Worm (Caenorhabditis elegans) whole organism, L3 larva: Measurements from ENCODE around the gene C06A6.4.

Experiments used
- R02D3.7 ChIP-seq: fragments of 150-350 bp; optimal IDR thresholded peaks from 2 replicates; lab custom pipeline; 2014; ENCODE audit warnings: missing biosample characterization, missing genetic modification characterization
- ZK546.5 ChIP-seq: sonication (generic microtip); optimal IDR thresholded peaks from 2 replicates; lab custom pipeline; 2017; ENCODE audit warnings: missing biosample characterization, missing genetic modification characterization
- aly-2 ChIP-seq: fragments of 150-350 bp; optimal IDR thresholded peaks from 2 replicates; lab custom pipeline; 2014; ENCODE audit warnings: missing biosample characterization, missing genetic modification characterization
- ama-1 ChIP-seq: fragments of 150-350 bp; optimal IDR thresholded peaks from 2 replicates; lab custom pipeline; 2018
- ceh-16 ChIP-seq: sonication (generic microtip); optimal IDR thresholded peaks from 2 replicates; lab custom pipeline; 2017; ENCODE audit warnings: missing biosample characterization, missing genetic modification characterization
- ceh-28 ChIP-seq: fragments of 150-350 bp; optimal IDR thresholded peaks from 2 replicates; lab custom pipeline; 2014; ENCODE audit warnings: missing biosample characterization, missing genetic modification reagents, missing genetic modification characterization
- ceh-82 ChIP-seq: fragments of 150-350 bp; optimal IDR thresholded peaks from 2 replicates; lab custom pipeline; 2014; ENCODE audit warnings: missing biosample characterization, missing genetic modification characterization
- ceh-9 ChIP-seq: sonication (generic microtip); optimal IDR thresholded peaks from 2 replicates; lab custom pipeline; 2018; ENCODE audit warnings: missing biosample characterization, missing genetic modification characterization
- daf-12 ChIP-seq: fragments of 150-350 bp; optimal IDR thresholded peaks from 2 replicates; lab custom pipeline; 2014; ENCODE audit warnings: missing biosample characterization, missing genetic modification reagents, missing genetic modification characterization
- egl-27 ChIP-seq: sonication (generic microtip); optimal IDR thresholded peaks from 4 replicates; lab custom pipeline; 2017; ENCODE audit warnings: missing biosample characterization, missing genetic modification reagents, missing genetic modification characterization
- egl-5 ChIP-seq: fragments of 150-350 bp; optimal IDR thresholded peaks from 2 replicates; lab custom pipeline; 2017; ENCODE audit warnings: missing biosample characterization, missing genetic modification reagents, missing genetic modification characterization, inconsistent platforms
- elt-1 ChIP-seq: fragments of 150-350 bp; optimal IDR thresholded peaks from 2 replicates; lab custom pipeline; 2014; ENCODE audit warnings: missing biosample characterization, missing genetic modification characterization
- elt-2 ChIP-seq: sonication (generic microtip); optimal IDR thresholded peaks from 2 replicates; lab custom pipeline; 2016; ENCODE audit warnings: missing genetic modification reagents, mild to moderate bottlenecking, missing genetic modification characterization, missing compliant biosample characterization
- elt-3 ChIP-seq, 3 experiments: fragments of 150-350 bp in 1 of 3; sonication (generic microtip) in 2 of 3; optimal IDR thresholded peaks; 2 replicates in 2 of 3; 4 replicates in 1 of 3; lab custom pipeline; 2014 to 2017; ENCODE audit warnings: missing biosample characterization in 3 of 3, missing genetic modification characterization in 3 of 3
- eor-1 ChIP-seq, 2 experiments: fragments of 150-350 bp; optimal IDR thresholded peaks; 2 replicates each; lab custom pipeline; 2014 to 2018; ENCODE audit warnings: missing biosample characterization in 2 of 2, missing genetic modification characterization in 2 of 2
- fkh-10 ChIP-seq: sonication (generic microtip); optimal IDR thresholded peaks from 2 replicates; lab custom pipeline; 2017; ENCODE audit warnings: missing biosample characterization, missing genetic modification reagents, missing genetic modification characterization
- fkh-2 ChIP-seq: fragments of 150-350 bp; optimal IDR thresholded peaks from 2 replicates; lab custom pipeline; 2014; ENCODE audit warnings: missing biosample characterization, missing genetic modification reagents, missing genetic modification characterization
- fos-1 ChIP-seq: fragments of 150-350 bp; optimal IDR thresholded peaks from 2 replicates; lab custom pipeline; 2014; ENCODE audit warnings: missing biosample characterization, missing genetic modification characterization
- hmg-11 ChIP-seq: sonication (generic microtip); optimal IDR thresholded peaks from 2 replicates; lab custom pipeline; 2016; ENCODE audit warnings: missing genetic modification characterization, missing compliant biosample characterization
- jun-1 ChIP-seq: fragments of 150-350 bp; optimal IDR thresholded peaks from 2 replicates; lab custom pipeline; 2014; ENCODE audit warnings: missing biosample characterization, missing genetic modification reagents, missing genetic modification characterization
- lin-15B ChIP-seq: fragments of 150-350 bp; optimal IDR thresholded peaks from 2 replicates; lab custom pipeline; 2014; ENCODE audit warnings: missing biosample characterization, missing genetic modification characterization
- lin-39 ChIP-seq: fragments of 150-350 bp; optimal IDR thresholded peaks from 2 replicates; lab custom pipeline; 2018; ENCODE audit warnings: missing biosample characterization, missing genetic modification reagents, missing genetic modification characterization
- lsy-12 ChIP-seq: sonication (generic microtip); optimal IDR thresholded peaks from 2 replicates; lab custom pipeline; 2016; ENCODE audit warnings: mild to moderate bottlenecking, missing genetic modification characterization, missing compliant biosample characterization
- mdl-1 ChIP-seq: fragments of 150-350 bp; optimal IDR thresholded peaks from 2 replicates; lab custom pipeline; 2014; ENCODE audit warnings: missing biosample characterization, missing genetic modification characterization
- mml-1 ChIP-seq: fragments of 150-350 bp; sonication (generic microtip); optimal IDR thresholded peaks from 3 replicates; lab custom pipeline; 2014; ENCODE audit warnings: missing biosample characterization, missing genetic modification characterization
- nfya-1 ChIP-seq: sonication (generic microtip); optimal IDR thresholded peaks from 2 replicates; lab custom pipeline; 2017; ENCODE audit warnings: missing genetic modification characterization, mild to moderate bottlenecking, missing compliant biosample characterization, antibody characterized with exemption, moderate library complexity; ENCODE audit not compliant: insufficient read depth
- nhr-11 ChIP-seq: fragments of 150-350 bp; optimal IDR thresholded peaks from 2 replicates; lab custom pipeline; 2014; ENCODE audit warnings: missing biosample characterization, missing genetic modification characterization
- nhr-12 ChIP-seq: fragments of 150-350 bp; optimal IDR thresholded peaks from 2 replicates; lab custom pipeline; 2014; ENCODE audit warnings: missing biosample characterization, missing genetic modification characterization
- nhr-23 ChIP-seq: fragments of 150-350 bp; optimal IDR thresholded peaks from 2 replicates; lab custom pipeline; 2014; ENCODE audit warnings: missing biosample characterization, missing genetic modification reagents, missing genetic modification characterization
- nhr-237 ChIP-seq: fragments of 150-350 bp; optimal IDR thresholded peaks from 2 replicates; lab custom pipeline; 2014; ENCODE audit warnings: missing biosample characterization, missing genetic modification characterization
- nhr-25 ChIP-seq: sonication (generic microtip); optimal IDR thresholded peaks from 2 replicates; lab custom pipeline; 2017; ENCODE audit warnings: missing biosample characterization, missing genetic modification characterization
- nhr-28 ChIP-seq: fragments of 150-350 bp; optimal IDR thresholded peaks from 2 replicates; lab custom pipeline; 2014; ENCODE audit warnings: missing biosample characterization, missing genetic modification characterization
- nhr-43 ChIP-seq: sonication (generic microtip); optimal IDR thresholded peaks from 2 replicates; lab custom pipeline; 2016; ENCODE audit warnings: mild to moderate bottlenecking, missing genetic modification characterization, missing compliant biosample characterization; ENCODE audit not compliant: poor library complexity, severe bottlenecking
- nhr-67 ChIP-seq: fragments of 150-350 bp; optimal IDR thresholded peaks from 2 replicates; lab custom pipeline; 2014; ENCODE audit warnings: missing biosample characterization, missing genetic modification characterization
- nhr-76 ChIP-seq: fragments of 150-350 bp; sonication (generic microtip); optimal IDR thresholded peaks from 5 replicates; lab custom pipeline; 2014; ENCODE audit warnings: missing biosample characterization, missing genetic modification characterization
- nhr-77 ChIP-seq: fragments of 150-350 bp; optimal IDR thresholded peaks from 2 replicates; lab custom pipeline; 2014; ENCODE audit warnings: missing biosample characterization, missing genetic modification characterization
- pha-4 ChIP-seq: fragments of 150-350 bp; optimal IDR thresholded peaks from 2 replicates; lab custom pipeline; 2014; ENCODE audit warnings: missing biosample characterization, missing genetic modification reagents, missing genetic modification characterization
- pqm-1 ChIP-seq: fragments of 150-350 bp; optimal IDR thresholded peaks from 2 replicates; lab custom pipeline; 2017; ENCODE audit warnings: missing biosample characterization, missing genetic modification characterization, inconsistent platforms
- skn-1 ChIP-seq: fragments of 150-350 bp; optimal IDR thresholded peaks from 2 replicates; lab custom pipeline; 2014; ENCODE audit warnings: missing biosample characterization, missing genetic modification characterization
- snpc-4 ChIP-seq: fragments of 150-350 bp; optimal IDR thresholded peaks from 2 replicates; lab custom pipeline; 2014; ENCODE audit warnings: missing biosample characterization, missing genetic modification characterization
- tbx-2 ChIP-seq: sonication (generic microtip); optimal IDR thresholded peaks from 2 replicates; lab custom pipeline; 2016; ENCODE audit warnings: mild to moderate bottlenecking, missing genetic modification characterization, missing compliant biosample characterization
- unc-39 ChIP-seq: sonication (generic microtip); optimal IDR thresholded peaks from 4 replicates; lab custom pipeline; 2017; ENCODE audit warnings: missing biosample characterization, missing genetic modification characterization
- unc-62 ChIP-seq: fragments of 150-350 bp; sonication (generic microtip); optimal IDR thresholded peaks from 4 replicates; lab custom pipeline; 2014; ENCODE audit warnings: missing biosample characterization, missing genetic modification reagents, missing genetic modification characterization
- zag-1 ChIP-seq: fragments of 150-350 bp; optimal IDR thresholded peaks from 2 replicates; lab custom pipeline; 2014; ENCODE audit warnings: missing biosample characterization, missing genetic modification characterization
- ztf-11 ChIP-seq: fragments of 150-350 bp; optimal IDR thresholded peaks from 2 replicates; lab custom pipeline; 2014; ENCODE audit warnings: missing biosample characterization, missing genetic modification characterization
- ztf-4 ChIP-seq: fragments of 150-350 bp; optimal IDR thresholded peaks from 2 replicates; lab custom pipeline; 2014; ENCODE audit warnings: missing biosample characterization, missing genetic modification characterization

The C06A6.4 gene

ce11 chrIV:7817852-7818251, 11.2 kb downstream of the C06A6.4 start, which contains the start of gene ric-3 (continued):
- TF ChIP-seq aly-2 = no peak
- TF ChIP-seq hmg-11 (tag; lab: Kevin White, UChicago) = peak; percentile 90
- TF ChIP-seq nhr-76 (tag; lab: Kevin White, UChicago) = no peak
- TF ChIP-seq nhr-77 = no peak
- no peak for TF ChIP-seq ceh-9 (tag; lab: Kevin White, UChicago)
- TF ChIP-seq ama-1 (lab: Kevin White, UChicago) = no peak
- no peak for TF ChIP-seq nhr-11 (tag; lab: Kevin White, UChicago)
- no peak for TF ChIP-seq nhr-67
- TF ChIP-seq ztf-11 (tag; lab: Kevin White, UChicago) = no peak
- TF ChIP-seq, all 47 proteins: peak for 9

ce11 chrIV:7816402-7817102, 12.5 kb downstream of the C06A6.4 start:
- TF ChIP-seq egl-5 (tag; lab: Kevin White, UChicago) (peak; percentile 80), eor-1 (tag; optimal IDR thresholded peaks at IDR 0.05; lab: Kevin White, UChicago) (no peak), pha-4 (tag; lab: Kevin White, UChicago) (peak; percentile 4), zag-1 (tag; lab: Kevin White, UChicago) (no peak), nfya-1 (tag; lab: Kevin White, UChicago) (peak; percentile 11), nhr-43 (tag; lab: Kevin White, UChicago) (peak; percentile 38)

ce11 chrIV:7815683-7816183, 13.4 kb downstream of the C06A6.4 start, which contains the start of gene cdgs-1:
Gene cdgs-1, minus strand, starts transcription at chrIV:7815733.
- TF ChIP-seq lin-15B (tag; lab: Kevin White, UChicago) = no peak
- TF ChIP-seq nhr-43 (tag; lab: Kevin White, UChicago) = no peak
- TF ChIP-seq skn-1 (tag; lab: Kevin White, UChicago) = no peak
- TF ChIP-seq R02D3.7 = no peak
- no peak for TF ChIP-seq daf-12
- no peak for TF ChIP-seq elt-1
- no peak for TF ChIP-seq nhr-237 (tag; lab: Kevin White, UChicago)
- no peak for TF ChIP-seq egl-27 (tag; lab: Kevin White, UChicago)
- peak; percentile 49 for TF ChIP-seq snpc-4 (tag; lab: Kevin White, UChicago)
- no peak for TF ChIP-seq ZK546.5
- peak; percentile 26 for TF ChIP-seq mdl-1 (tag; lab: Kevin White, UChicago)
- TF ChIP-seq ceh-28 (tag; lab: Kevin White, UChicago) = no peak
- no peak for TF ChIP-seq unc-39
- TF ChIP-seq elt-2 (tag; lab: Kevin White, UChicago) = peak; percentile 27
- no peak for TF ChIP-seq lsy-12 (tag; lab: Kevin White, UChicago)
- no peak for TF ChIP-seq jun-1 (tag; lab: Kevin White, UChicago)
- TF ChIP-seq nhr-12 = no peak
- TF ChIP-seq nhr-23 (tag; lab: Kevin White, UChicago) = no peak
- no peak for TF ChIP-seq tbx-2 (tag; lab: Kevin White, UChicago)
- peak; percentile 69 for TF ChIP-seq nfya-1 (tag; lab: Kevin White, UChicago)
- no peak for TF ChIP-seq zag-1 (tag; lab: Kevin White, UChicago)
- no peak for TF ChIP-seq unc-62 (GFP tag; lab: Kevin White, UChicago)
- TF ChIP-seq mml-1 (tag; lab: Kevin White, UChicago) = no peak
- no peak for TF ChIP-seq nhr-76 (tag; lab: Kevin White, UChicago)
- TF ChIP-seq pha-4 (tag; lab: Kevin White, UChicago) = peak; percentile 84
- TF ChIP-seq nhr-11 (tag; lab: Kevin White, UChicago) = no peak
- no peak for TF ChIP-seq ama-1 (lab: Kevin White, UChicago)
- peak; percentile 55 for TF ChIP-seq fkh-2 (tag; lab: Kevin White, UChicago)
- peak; percentile 72 for TF ChIP-seq fkh-10 (GFP tag; lab: Kevin White, UChicago)
- TF ChIP-seq egl-5 (tag; lab: Kevin White, UChicago) = peak; percentile 58
- no peak for TF ChIP-seq elt-3 (tag; optimal IDR thresholded peaks at IDR 0.05; lab: Kevin White, UChicago)
- TF ChIP-seq eor-1 (tag; optimal IDR thresholded peaks at IDR 0.05; lab: Kevin White, UChicago) = no peak
- TF ChIP-seq ceh-9 (tag; lab: Kevin White, UChicago) = no peak
- no peak for TF ChIP-seq nhr-77
- TF ChIP-seq ceh-16 (tag; lab: Kevin White, UChicago) = no peak
- no peak for TF ChIP-seq nhr-67
- TF ChIP-seq aly-2 = no peak
- no peak for TF ChIP-seq hmg-11 (tag; lab: Kevin White, UChicago)
- peak; percentile 1 for TF ChIP-seq pqm-1
- TF ChIP-seq nhr-28 (tag; lab: Kevin White, UChicago) = no peak
- TF ChIP-seq lin-39 (tag; lab: Kevin White, UChicago) = no peak
- TF ChIP-seq ztf-11 (tag; lab: Kevin White, UChicago) = no peak
- no peak for TF ChIP-seq ceh-82 (tag; lab: Kevin White, UChicago)
- no peak for TF ChIP-seq fos-1 (tag; lab: Kevin White, UChicago)
- no peak for TF ChIP-seq ztf-4 (tag; lab: Kevin White, UChicago)
- TF ChIP-seq nhr-25 (tag; lab: Kevin White, UChicago) = no peak
